Fruit fly (Drosophila melanogaster): ENCODE data around the gene kug.

kug gene

dm6 chr3L:19994015-19994414, 11.1 kb upstream of the kug start:
- TF ChIP-seq ttk (optimal IDR thresholded peaks at IDR 0.05) (no peak), psq (optimal IDR thresholded peaks at IDR 0.05) (no peak), h (optimal IDR thresholded peaks at IDR 0.05) (no peak), Myc (optimal IDR thresholded peaks at IDR 0.05) (no peak), Sin3A (optimal IDR thresholded peaks at IDR 0.05) (no peak), insv (optimal IDR thresholded peaks at IDR 0.05) (no peak)

dm6 chr3L:20000081-20000736, 4.9 kb upstream of the kug start, which contains the start of the genes Tom20 and Gabat:
TSS of gene Tom20 (plus strand) at chr3L:20000644.
TSS of gene Gabat (minus strand) at chr3L:20000686.
- TF ChIP-seq Myc (optimal IDR thresholded peaks at IDR 0.05) (no peak), insv (optimal IDR thresholded peaks at IDR 0.05) (no peak), psq (optimal IDR thresholded peaks at IDR 0.05) (no peak), Sin3A (optimal IDR thresholded peaks at IDR 0.05) (no peak), h (optimal IDR thresholded peaks at IDR 0.05) (no peak), ttk (optimal IDR thresholded peaks at IDR 0.05) (no peak)

dm6 chr3L:20000878-20001640, 4.0 kb upstream of the kug start:
- no peak for TF ChIP-seq Myc (optimal IDR thresholded peaks at IDR 0.05)
- TF ChIP-seq insv (optimal IDR thresholded peaks at IDR 0.05) = no peak
- no peak for TF ChIP-seq h (optimal IDR thresholded peaks at IDR 0.05)
- no peak for TF ChIP-seq ttk (optimal IDR thresholded peaks at IDR 0.05)
- no peak for TF ChIP-seq Sin3A (optimal IDR thresholded peaks at IDR 0.05)
- TF ChIP-seq psq (optimal IDR thresholded peaks at IDR 0.05) = no peak

dm6 chr3L:20002482-20003234, 2.4 kb upstream of the kug start, which contains the start of gene CG7668:
TSS of gene CG7668 (plus strand) at chr3L:20002736.
- TF ChIP-seq ttk (optimal IDR thresholded peaks at IDR 0.05) = no peak
- TF ChIP-seq psq (optimal IDR thresholded peaks at IDR 0.05) = no peak
- TF ChIP-seq Sin3A (optimal IDR thresholded peaks at IDR 0.05) = no peak
- no peak for TF ChIP-seq insv (optimal IDR thresholded peaks at IDR 0.05)
- TF ChIP-seq h (optimal IDR thresholded peaks at IDR 0.05) = no peak
- TF ChIP-seq Myc (optimal IDR thresholded peaks at IDR 0.05) = no peak

- TF ChIP-seq ttk (optimal IDR thresholded peaks at IDR 0.05) (no peak), h (optimal IDR thresholded peaks at IDR 0.05) (no peak), insv (optimal IDR thresholded peaks at IDR 0.05) (no peak), Myc (optimal IDR thresholded peaks at IDR 0.05) (no peak), psq (optimal IDR thresholded peaks at IDR 0.05) (no peak), Sin3A (optimal IDR thresholded peaks at IDR 0.05) (no peak)
Measured at dm6 chr3L:20003235-20003493, 1.9 kb upstream of the kug start.

- TF ChIP-seq Myc (optimal IDR thresholded peaks at IDR 0.05) = no peak
- no peak for TF ChIP-seq psq (optimal IDR thresholded peaks at IDR 0.05)
- no peak for TF ChIP-seq insv (optimal IDR thresholded peaks at IDR 0.05)
- no peak for TF ChIP-seq h (optimal IDR thresholded peaks at IDR 0.05)
- no peak for TF ChIP-seq ttk (optimal IDR thresholded peaks at IDR 0.05)
- no peak for TF ChIP-seq Sin3A (optimal IDR thresholded peaks at IDR 0.05)
Measured at dm6 chr3L:20004442-20004869, 645 bp upstream of the kug start.

- TF ChIP-seq h (optimal IDR thresholded peaks at IDR 0.05) (no peak), psq (optimal IDR thresholded peaks at IDR 0.05) (peak; percentile 78)
Measured at dm6 chr3L:20006269-20007265, 1.5 kb downstream of the kug start.

dm6 chr3L:20027735-20028134, 22.6 kb downstream of the kug start, which contains the start of gene CG14183:
TSS of gene CG14183 (minus strand) at chr3L:20027835.
- TF ChIP-seq insv (optimal IDR thresholded peaks at IDR 0.05) = no peak
- no peak for TF ChIP-seq Sin3A (optimal IDR thresholded peaks at IDR 0.05)
- TF ChIP-seq psq (optimal IDR thresholded peaks at IDR 0.05) = no peak
- TF ChIP-seq ttk (optimal IDR thresholded peaks at IDR 0.05) = no peak
- no peak for TF ChIP-seq Myc (optimal IDR thresholded peaks at IDR 0.05)
- TF ChIP-seq h (optimal IDR thresholded peaks at IDR 0.05) = no peak

- TF ChIP-seq Sin3A (optimal IDR thresholded peaks at IDR 0.05) (no peak), insv (optimal IDR thresholded peaks at IDR 0.05) (no peak), psq (optimal IDR thresholded peaks at IDR 0.05) (peak; percentile 79)
Measured at dm6 chr3L:20028753-20029152, 23.7 kb downstream of the kug start, which contains the start of gene Lamtor1. TSS of gene Lamtor1 (minus strand) at chr3L:20029020.

dm6 chr3L:20036610-20037009, 31.5 kb downstream of the kug start:
- TF ChIP-seq Sin3A (optimal IDR thresholded peaks at IDR 0.05) (no peak), ttk (optimal IDR thresholded peaks at IDR 0.05) (no peak), Myc (optimal IDR thresholded peaks at IDR 0.05) (no peak), h (optimal IDR thresholded peaks at IDR 0.05) (no peak)

- TF ChIP-seq ttk (optimal IDR thresholded peaks at IDR 0.05) (no peak), psq (optimal IDR thresholded peaks at IDR 0.05) (no peak), Sin3A (optimal IDR thresholded peaks at IDR 0.05) (no peak), Myc (optimal IDR thresholded peaks at IDR 0.05) (no peak), insv (optimal IDR thresholded peaks at IDR 0.05) (no peak), h (optimal IDR thresholded peaks at IDR 0.05) (no peak)
Measured at dm6 chr3L:20062546-20062945, 57.4 kb downstream of the kug start.
